Fruit fly (Drosophila melanogaster) whole organism, larva: ENCODE measurements around the gene CG8132.

Experiments used
- noc ChIP-seq: fragments of 200-800 bp; sonication (Bioruptor generic); optimal IDR thresholded peaks from 3 replicates; lab custom pipeline; 2019; ENCODE audit warnings: missing biosample characterization, mild to moderate bottlenecking, missing genetic modification characterization, moderate library complexity

Gene CG8132

dm6 chr3R:9418373-9419299 is 17.3 kb downstream of the CG8132 start:
- TF ChIP-seq noc (tag; lab: Kevin White, UChicago), result no peak

- no peak for TF ChIP-seq noc (tag; lab: Kevin White, UChicago)
Observed at dm6 chr3R:9419300-9419652, 18.0 kb downstream of the CG8132 start.

dm6 chr3R:9420439-9421234 is 19.3 kb downstream of the CG8132 start:
- TF ChIP-seq noc (tag; lab: Kevin White, UChicago), result no peak

- TF ChIP-seq noc (tag; lab: Kevin White, UChicago), result no peak
Observed at dm6 chr3R:9422338-9422737, 21.0 kb downstream of the CG8132 start.

dm6 chr3R:9424061-9424665 is 22.9 kb downstream of the CG8132 start:
- no peak for TF ChIP-seq noc (tag; lab: Kevin White, UChicago)

dm6 chr3R:9427328-9427727 is 26.0 kb downstream of the CG8132 start:
- no peak for TF ChIP-seq noc (tag; lab: Kevin White, UChicago)

dm6 chr3R:9428189-9428699 is 26.9 kb downstream of the CG8132 start:
- TF ChIP-seq noc (tag; lab: Kevin White, UChicago), result no peak

- peak; percentile 90 for TF ChIP-seq noc (tag; lab: Kevin White, UChicago)
Observed at dm6 chr3R:9428988-9429387, 27.7 kb downstream of the CG8132 start.

- peak; percentile 78 for TF ChIP-seq noc (tag; lab: Kevin White, UChicago)
Observed at dm6 chr3R:9430344-9431253, 29.3 kb downstream of the CG8132 start.

- no peak for TF ChIP-seq noc (tag; lab: Kevin White, UChicago)
Observed at dm6 chr3R:9433270-9433669, 32.0 kb downstream of the CG8132 start.

- no peak for TF ChIP-seq noc (tag; lab: Kevin White, UChicago)
Observed at dm6 chr3R:9433774-9434173, 32.5 kb downstream of the CG8132 start.

- TF ChIP-seq noc (tag; lab: Kevin White, UChicago), result peak; percentile 91
Observed at dm6 chr3R:9434543-9435407, 33.5 kb downstream of the CG8132 start.

- TF ChIP-seq noc (tag; lab: Kevin White, UChicago), result no peak
Observed at dm6 chr3R:9435898-9436297, 34.6 kb downstream of the CG8132 start.
